Worm (Caenorhabditis elegans) whole organism, L3 larva: ENCODE data around the gene rpb-6.

Experiments
- R02D3.7 ChIP-seq: fragments of 150-350 bp; optimal IDR thresholded peaks from 2 replicates; lab custom pipeline; 2014; ENCODE audit warnings: missing biosample characterization, missing genetic modification characterization
- ZK546.5 ChIP-seq: sonication (generic microtip); optimal IDR thresholded peaks from 2 replicates; lab custom pipeline; 2017; ENCODE audit warnings: missing biosample characterization, missing genetic modification characterization
- aly-2 ChIP-seq: fragments of 150-350 bp; optimal IDR thresholded peaks from 2 replicates; lab custom pipeline; 2014; ENCODE audit warnings: missing biosample characterization, missing genetic modification characterization
- ama-1 ChIP-seq: fragments of 150-350 bp; optimal IDR thresholded peaks from 2 replicates; lab custom pipeline; 2018
- ceh-16 ChIP-seq: sonication (generic microtip); optimal IDR thresholded peaks from 2 replicates; lab custom pipeline; 2017; ENCODE audit warnings: missing biosample characterization, missing genetic modification characterization
- ceh-28 ChIP-seq: fragments of 150-350 bp; optimal IDR thresholded peaks from 2 replicates; lab custom pipeline; 2014; ENCODE audit warnings: missing biosample characterization, missing genetic modification reagents, missing genetic modification characterization
- ceh-82 ChIP-seq: fragments of 150-350 bp; optimal IDR thresholded peaks from 2 replicates; lab custom pipeline; 2014; ENCODE audit warnings: missing biosample characterization, missing genetic modification characterization
- ceh-9 ChIP-seq: sonication (generic microtip); optimal IDR thresholded peaks from 2 replicates; lab custom pipeline; 2018; ENCODE audit warnings: missing biosample characterization, missing genetic modification characterization
- daf-12 ChIP-seq: fragments of 150-350 bp; optimal IDR thresholded peaks from 2 replicates; lab custom pipeline; 2014; ENCODE audit warnings: missing biosample characterization, missing genetic modification reagents, missing genetic modification characterization
- egl-27 ChIP-seq: sonication (generic microtip); optimal IDR thresholded peaks from 4 replicates; lab custom pipeline; 2017; ENCODE audit warnings: missing biosample characterization, missing genetic modification reagents, missing genetic modification characterization
- egl-5 ChIP-seq: fragments of 150-350 bp; optimal IDR thresholded peaks from 2 replicates; lab custom pipeline; 2017; ENCODE audit warnings: missing biosample characterization, missing genetic modification reagents, missing genetic modification characterization, inconsistent platforms
- elt-1 ChIP-seq: fragments of 150-350 bp; optimal IDR thresholded peaks from 2 replicates; lab custom pipeline; 2014; ENCODE audit warnings: missing biosample characterization, missing genetic modification characterization
- elt-2 ChIP-seq: sonication (generic microtip); optimal IDR thresholded peaks from 2 replicates; lab custom pipeline; 2016; ENCODE audit warnings: missing genetic modification reagents, mild to moderate bottlenecking, missing genetic modification characterization, missing compliant biosample characterization
- elt-3 ChIP-seq, 3 experiments: fragments of 150-350 bp in 1 of 3; sonication (generic microtip) in 2 of 3; optimal IDR thresholded peaks; 2 replicates in 2 of 3; 4 replicates in 1 of 3; lab custom pipeline; 2014 to 2017; ENCODE audit warnings: missing biosample characterization in 3 of 3, missing genetic modification characterization in 3 of 3
- eor-1 ChIP-seq, 2 experiments: fragments of 150-350 bp; optimal IDR thresholded peaks; 2 replicates each; lab custom pipeline; 2014 to 2018; ENCODE audit warnings: missing biosample characterization in 2 of 2, missing genetic modification characterization in 2 of 2
- fkh-10 ChIP-seq: sonication (generic microtip); optimal IDR thresholded peaks from 2 replicates; lab custom pipeline; 2017; ENCODE audit warnings: missing biosample characterization, missing genetic modification reagents, missing genetic modification characterization
- fkh-2 ChIP-seq: fragments of 150-350 bp; optimal IDR thresholded peaks from 2 replicates; lab custom pipeline; 2014; ENCODE audit warnings: missing biosample characterization, missing genetic modification reagents, missing genetic modification characterization
- fos-1 ChIP-seq: fragments of 150-350 bp; optimal IDR thresholded peaks from 2 replicates; lab custom pipeline; 2014; ENCODE audit warnings: missing biosample characterization, missing genetic modification characterization
- hmg-11 ChIP-seq: sonication (generic microtip); optimal IDR thresholded peaks from 2 replicates; lab custom pipeline; 2016; ENCODE audit warnings: missing genetic modification characterization, missing compliant biosample characterization
- jun-1 ChIP-seq: fragments of 150-350 bp; optimal IDR thresholded peaks from 2 replicates; lab custom pipeline; 2014; ENCODE audit warnings: missing biosample characterization, missing genetic modification reagents, missing genetic modification characterization
- lin-15B ChIP-seq: fragments of 150-350 bp; optimal IDR thresholded peaks from 2 replicates; lab custom pipeline; 2014; ENCODE audit warnings: missing biosample characterization, missing genetic modification characterization
- lin-39 ChIP-seq: fragments of 150-350 bp; optimal IDR thresholded peaks from 2 replicates; lab custom pipeline; 2018; ENCODE audit warnings: missing biosample characterization, missing genetic modification reagents, missing genetic modification characterization
- lsy-12 ChIP-seq: sonication (generic microtip); optimal IDR thresholded peaks from 2 replicates; lab custom pipeline; 2016; ENCODE audit warnings: mild to moderate bottlenecking, missing genetic modification characterization, missing compliant biosample characterization
- mdl-1 ChIP-seq: fragments of 150-350 bp; optimal IDR thresholded peaks from 2 replicates; lab custom pipeline; 2014; ENCODE audit warnings: missing biosample characterization, missing genetic modification characterization
- nfya-1 ChIP-seq: sonication (generic microtip); optimal IDR thresholded peaks from 2 replicates; lab custom pipeline; 2017; ENCODE audit warnings: missing genetic modification characterization, mild to moderate bottlenecking, missing compliant biosample characterization, antibody characterized with exemption, moderate library complexity; ENCODE audit not compliant: insufficient read depth
- nhr-11 ChIP-seq: fragments of 150-350 bp; optimal IDR thresholded peaks from 2 replicates; lab custom pipeline; 2014; ENCODE audit warnings: missing biosample characterization, missing genetic modification characterization
- nhr-12 ChIP-seq: fragments of 150-350 bp; optimal IDR thresholded peaks from 2 replicates; lab custom pipeline; 2014; ENCODE audit warnings: missing biosample characterization, missing genetic modification characterization
- nhr-23 ChIP-seq: fragments of 150-350 bp; optimal IDR thresholded peaks from 2 replicates; lab custom pipeline; 2014; ENCODE audit warnings: missing biosample characterization, missing genetic modification reagents, missing genetic modification characterization
- nhr-237 ChIP-seq: fragments of 150-350 bp; optimal IDR thresholded peaks from 2 replicates; lab custom pipeline; 2014; ENCODE audit warnings: missing biosample characterization, missing genetic modification characterization
- nhr-25 ChIP-seq: sonication (generic microtip); optimal IDR thresholded peaks from 2 replicates; lab custom pipeline; 2017; ENCODE audit warnings: missing biosample characterization, missing genetic modification characterization
- nhr-28 ChIP-seq: fragments of 150-350 bp; optimal IDR thresholded peaks from 2 replicates; lab custom pipeline; 2014; ENCODE audit warnings: missing biosample characterization, missing genetic modification characterization
- nhr-43 ChIP-seq: sonication (generic microtip); optimal IDR thresholded peaks from 2 replicates; lab custom pipeline; 2016; ENCODE audit warnings: mild to moderate bottlenecking, missing genetic modification characterization, missing compliant biosample characterization; ENCODE audit not compliant: poor library complexity, severe bottlenecking
- nhr-76 ChIP-seq: fragments of 150-350 bp; sonication (generic microtip); optimal IDR thresholded peaks from 5 replicates; lab custom pipeline; 2014; ENCODE audit warnings: missing biosample characterization, missing genetic modification characterization
- nhr-77 ChIP-seq: fragments of 150-350 bp; optimal IDR thresholded peaks from 2 replicates; lab custom pipeline; 2014; ENCODE audit warnings: missing biosample characterization, missing genetic modification characterization
- pha-4 ChIP-seq: fragments of 150-350 bp; optimal IDR thresholded peaks from 2 replicates; lab custom pipeline; 2014; ENCODE audit warnings: missing biosample characterization, missing genetic modification reagents, missing genetic modification characterization
- pqm-1 ChIP-seq: fragments of 150-350 bp; optimal IDR thresholded peaks from 2 replicates; lab custom pipeline; 2017; ENCODE audit warnings: missing biosample characterization, missing genetic modification characterization, inconsistent platforms
- sea-2 ChIP-seq: fragments of 150-350 bp; sonication (generic microtip); optimal IDR thresholded peaks from 4 replicates; lab custom pipeline; 2014; ENCODE audit warnings: missing biosample characterization, missing genetic modification reagents, missing genetic modification characterization
- skn-1 ChIP-seq: fragments of 150-350 bp; optimal IDR thresholded peaks from 2 replicates; lab custom pipeline; 2014; ENCODE audit warnings: missing biosample characterization, missing genetic modification characterization
- snpc-4 ChIP-seq: fragments of 150-350 bp; optimal IDR thresholded peaks from 2 replicates; lab custom pipeline; 2014; ENCODE audit warnings: missing biosample characterization, missing genetic modification characterization
- tbx-2 ChIP-seq: sonication (generic microtip); optimal IDR thresholded peaks from 2 replicates; lab custom pipeline; 2016; ENCODE audit warnings: mild to moderate bottlenecking, missing genetic modification characterization, missing compliant biosample characterization
- unc-39 ChIP-seq: sonication (generic microtip); optimal IDR thresholded peaks from 4 replicates; lab custom pipeline; 2017; ENCODE audit warnings: missing biosample characterization, missing genetic modification characterization
- unc-62 ChIP-seq: fragments of 150-350 bp; sonication (generic microtip); optimal IDR thresholded peaks from 4 replicates; lab custom pipeline; 2014; ENCODE audit warnings: missing biosample characterization, missing genetic modification reagents, missing genetic modification characterization
- zag-1 ChIP-seq: fragments of 150-350 bp; optimal IDR thresholded peaks from 2 replicates; lab custom pipeline; 2014; ENCODE audit warnings: missing biosample characterization, missing genetic modification characterization
- ztf-11 ChIP-seq: fragments of 150-350 bp; optimal IDR thresholded peaks from 2 replicates; lab custom pipeline; 2014; ENCODE audit warnings: missing biosample characterization, missing genetic modification characterization
- ztf-4 ChIP-seq: fragments of 150-350 bp; optimal IDR thresholded peaks from 2 replicates; lab custom pipeline; 2014; ENCODE audit warnings: missing biosample characterization, missing genetic modification characterization

The rpb-6 gene

DNA sequence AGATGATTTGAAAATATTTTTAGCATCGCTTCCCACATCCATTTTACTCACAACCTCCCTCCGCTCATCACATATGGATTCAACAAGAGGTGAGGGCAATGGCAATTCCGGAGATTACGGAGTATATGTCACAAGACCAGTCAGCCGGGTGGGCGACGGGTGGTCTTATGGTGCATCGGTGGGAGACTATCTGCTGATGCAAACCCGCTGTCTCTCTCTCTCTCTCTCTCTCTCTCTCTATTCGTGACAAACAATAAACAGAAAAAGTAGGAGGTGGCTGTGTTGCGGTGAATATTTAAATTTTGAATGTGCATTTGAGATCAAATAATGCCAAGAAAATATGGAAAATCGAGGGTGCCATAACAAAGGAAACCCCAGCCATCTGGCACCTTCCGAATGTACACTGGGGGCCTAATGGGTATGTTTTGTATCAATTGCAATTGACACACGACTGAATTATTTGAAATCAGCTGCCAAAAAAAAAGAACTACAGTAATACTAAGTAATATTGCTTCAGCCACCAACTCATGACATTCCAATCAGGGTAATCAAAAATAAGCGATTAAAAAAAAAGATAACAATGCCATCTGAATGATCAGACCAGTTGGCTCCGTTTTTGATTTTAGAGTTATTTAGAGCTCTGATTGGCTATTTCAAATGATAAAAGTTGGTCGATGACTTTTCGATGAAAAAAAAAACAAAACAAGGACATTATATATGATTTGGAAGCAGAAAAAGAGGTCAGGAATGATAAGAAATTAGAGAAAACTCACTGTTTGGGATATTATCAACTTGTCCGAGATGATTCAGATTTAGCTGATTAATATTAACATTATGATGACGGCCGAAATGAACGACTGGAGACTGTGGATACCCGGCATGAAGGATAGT lies 31.1 kb upstream of the rpb-6 start:
- TF ChIP-seq jun-1 (peak; percentile 61), ztf-11 (tag; lab: Kevin White, UChicago) (no peak), nhr-25 (tag; lab: Kevin White, UChicago) (peak; percentile 31), daf-12 (tag; lab: Kevin White, UChicago) (no peak), skn-1 (tag; lab: Kevin White, UChicago) (no peak), nfya-1 (tag; lab: Kevin White, UChicago) (peak; percentile 53), elt-2 (tag; lab: Kevin White, UChicago) (peak; percentile 25), eor-1 (tag; optimal IDR thresholded peaks at IDR 0.05; lab: Kevin White, UChicago) (no peak), nhr-76 (tag; lab: Kevin White, UChicago) (no peak), sea-2 (GFP tag; lab: Kevin White, UChicago) (no peak), ama-1 (lab: Kevin White, UChicago) (peak; percentile 85), pqm-1 (peak; percentile 51), lsy-12 (no peak), ceh-82 (tag; lab: Kevin White, UChicago) (no peak)

DNA sequence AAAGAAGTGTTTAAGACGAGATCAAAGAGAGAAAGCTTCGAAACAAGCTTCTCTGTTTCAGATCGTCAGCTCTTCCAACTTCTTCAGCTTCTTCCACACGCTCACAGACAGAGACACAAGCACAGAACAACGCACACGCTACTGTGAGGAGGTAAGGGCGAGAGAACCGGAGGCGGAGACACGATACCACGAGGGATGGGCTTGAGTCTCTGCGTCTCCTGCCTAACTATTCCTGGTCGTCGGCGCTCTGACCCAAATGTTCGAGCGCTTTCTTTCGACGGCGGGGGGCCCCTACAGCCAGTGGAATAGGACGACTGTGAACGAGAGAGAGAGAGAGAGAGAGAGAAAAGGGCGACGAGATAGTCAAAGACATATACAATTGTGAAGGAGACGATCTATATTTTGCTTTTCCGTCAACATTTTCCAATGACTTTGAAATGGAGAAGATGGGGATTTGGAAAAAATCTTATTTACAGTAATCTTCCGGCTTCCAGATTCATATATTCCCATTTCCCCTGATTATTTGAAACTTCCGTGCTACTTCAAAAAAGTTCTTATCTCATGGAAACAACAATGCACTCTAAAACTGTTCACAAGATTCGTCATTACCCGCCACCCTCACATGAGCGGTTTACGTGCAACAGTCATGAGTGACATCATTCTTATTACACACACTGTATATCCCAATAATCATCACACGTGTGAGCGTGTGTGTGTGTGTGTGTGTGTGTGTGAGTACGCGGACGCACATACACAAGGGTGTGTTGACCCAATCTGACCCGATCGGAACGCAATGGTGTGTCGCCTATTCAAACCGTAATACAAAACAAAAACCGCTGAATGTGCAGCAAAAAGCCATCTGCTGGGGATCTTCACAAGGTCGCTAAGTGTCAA lies 30.2 kb upstream of the rpb-6 start:
- TF ChIP-seq fkh-2 (tag; lab: Kevin White, UChicago) (no peak), nhr-25 (tag; lab: Kevin White, UChicago) (peak; percentile 84), R02D3.7 (tag; lab: Kevin White, UChicago) (peak; percentile 62), snpc-4 (tag; lab: Kevin White, UChicago) (peak; percentile 74), nhr-11 (tag; lab: Kevin White, UChicago) (peak; percentile 84), nhr-12 (tag; lab: Kevin White, UChicago) (no peak), lin-15B (peak; percentile 63), ceh-9 (no peak), ceh-28 (tag; lab: Kevin White, UChicago) (peak; percentile 68), ceh-82 (tag; lab: Kevin White, UChicago) (no peak), jun-1 (peak; percentile 72), ztf-4 (tag; lab: Kevin White, UChicago) (no peak), ama-1 (lab: Kevin White, UChicago) (peak; percentile 99), sea-2 (GFP tag; lab: Kevin White, UChicago) (peak; percentile 34), elt-2 (tag; lab: Kevin White, UChicago) (peak; percentile 62), elt-3 (tag; optimal IDR thresholded peaks at IDR 0.05; lab: Kevin White, UChicago) (no peak), aly-2 (no peak), egl-5 (tag; lab: Kevin White, UChicago) (peak; percentile 44), pqm-1 (peak; percentile 63), ZK546.5 (tag; lab: Kevin White, UChicago) (no peak), skn-1 (tag; lab: Kevin White, UChicago) (peak; percentile 46), nhr-237 (no peak), fos-1 (tag; lab: Kevin White, UChicago) (peak; percentile 48), unc-62 (GFP tag; lab: Kevin White, UChicago) (peak; percentile 61), nhr-76 (tag; lab: Kevin White, UChicago) (no peak), ztf-11 (tag; lab: Kevin White, UChicago) (no peak), hmg-11 (tag; lab: Kevin White, UChicago) (peak; percentile 78), nhr-23 (tag; lab: Kevin White, UChicago) (peak; percentile 78), egl-27 (peak; percentile 64), pha-4 (tag; lab: Kevin White, UChicago) (peak; percentile 90), mdl-1 (tag; lab: Kevin White, UChicago) (peak; percentile 89), eor-1 (tag; optimal IDR thresholded peaks at IDR 0.05; lab: Kevin White, UChicago) (no peak), nhr-43 (tag; lab: Kevin White, UChicago) (peak; percentile 80), lsy-12 (peak; percentile 60), ceh-16 (tag; lab: Kevin White, UChicago) (no peak), daf-12 (tag; lab: Kevin White, UChicago) (no peak), fkh-10 (GFP tag; lab: Kevin White, UChicago) (peak; percentile 93), unc-39 (tag; lab: Kevin White, UChicago) (no peak), lin-39 (tag; lab: Kevin White, UChicago) (peak; percentile 88), zag-1 (tag; lab: Kevin White, UChicago) (no peak), tbx-2 (peak; percentile 37), nhr-28 (tag; lab: Kevin White, UChicago) (no peak), nhr-77 (tag; lab: Kevin White, UChicago) (no peak), nfya-1 (tag; lab: Kevin White, UChicago) (peak; percentile 90), elt-1 (tag; lab: Kevin White, UChicago) (peak; percentile 32)
- TF ChIP-seq, all 47 proteins: peak for 27
